Worm (Caenorhabditis elegans): ENCODE data around the gene F17A2.13.
A peak's percentile ranks its signal among the peaks of the same experiment; 100 is the strongest.

Gene F17A2.13

ce11 chrX:12323439-12323838 is 2.0 kb downstream of the F17A2.13 start, which contains the start of gene srd-40:
Gene srd-40, plus strand, starts transcription at chrX:12323739.
- TF ChIP-seq B0310.2 (tag; optimal IDR thresholded peaks at IDR 0.05): no peak
- no peak for TF ChIP-seq hnd-1 (tag; optimal IDR thresholded peaks at IDR 0.05)
- no peak for TF ChIP-seq ceh-13 (GFP tag; optimal IDR thresholded peaks at IDR 0.05)
- no peak for TF ChIP-seq sea-1 (GFP tag; conservative IDR thresholded peaks at IDR 0.05)
- no peak for TF ChIP-seq tbx-37 (GFP tag; conservative IDR thresholded peaks at IDR 0.05)
- no peak for TF ChIP-seq hmbx-1 (tag; optimal IDR thresholded peaks at IDR 0.05)

ce11 chrX:12326424-12326823 is 5.0 kb downstream of the F17A2.13 start, which contains the start of gene srd-41:
Gene srd-41, plus strand, starts transcription at chrX:12326724.
- TF ChIP-seq tbx-11 (GFP tag; IDR thresholded peaks at IDR 0.05): no peak
- no peak for TF ChIP-seq ceh-13 (GFP tag; optimal IDR thresholded peaks at IDR 0.05)
- no peak for TF ChIP-seq pes-1 (GFP tag; IDR thresholded peaks at IDR 0.05)
- no peak for TF ChIP-seq F13C5.2 (tag; optimal IDR thresholded peaks at IDR 0.05)
- no peak for TF ChIP-seq tra-4 (tag; optimal IDR thresholded peaks at IDR 0.05)
- no peak for TF ChIP-seq ama-1 (optimal IDR thresholded peaks at IDR 0.05)
- TF ChIP-seq flt-1 (GFP tag; IDR thresholded peaks at IDR 0.05): no peak

DNA sequence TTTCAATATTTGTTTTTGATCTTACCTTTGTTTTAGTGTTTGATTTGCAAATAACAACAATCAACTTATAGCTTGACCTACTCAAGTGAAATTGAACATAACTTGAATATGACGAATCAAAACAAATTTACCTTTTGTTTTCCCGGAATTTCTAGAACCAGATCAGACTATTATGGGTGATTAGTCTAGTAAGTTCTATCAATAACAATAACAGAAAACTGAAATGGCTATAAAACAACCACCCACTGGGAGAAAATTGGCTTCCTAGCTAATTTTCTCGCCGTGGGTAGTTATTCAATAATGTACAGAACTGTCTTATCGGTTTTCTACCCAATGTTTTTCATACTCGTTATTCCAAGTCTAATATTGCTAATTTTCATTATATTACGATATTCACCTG is 7.2 kb downstream of the F17A2.13 start, which contains the start of gene srd-45:
TSS of gene srd-45 (plus strand) at position 301 of the 400 bp plus-strand sequence.
- no peak for TF ChIP-seq ets-7 (tag; optimal IDR thresholded peaks at IDR 0.05)
- TF ChIP-seq tra-4 (tag; optimal IDR thresholded peaks at IDR 0.05): no peak
- TF ChIP-seq scrt-1 (GFP tag; IDR thresholded peaks at IDR 0.05): no peak
- no peak for TF ChIP-seq F13C5.2 (tag; optimal IDR thresholded peaks at IDR 0.05)
- no peak for TF ChIP-seq hmbx-1 (tag; optimal IDR thresholded peaks at IDR 0.05)
- TF ChIP-seq sea-1 (GFP tag; conservative IDR thresholded peaks at IDR 0.05): no peak
- no peak for TF ChIP-seq pes-1 (GFP tag; IDR thresholded peaks at IDR 0.05)
- TF ChIP-seq ceh-13 (GFP tag; optimal IDR thresholded peaks at IDR 0.05): no peak
- no peak for TF ChIP-seq B0310.2 (tag; optimal IDR thresholded peaks at IDR 0.05)
- TF ChIP-seq aly-1 (tag; optimal IDR thresholded peaks at IDR 0.05): no peak
- no peak for TF ChIP-seq hmg-4 (GFP tag; optimal IDR thresholded peaks at IDR 0.05)
- no peak for TF ChIP-seq hnd-1 (tag; optimal IDR thresholded peaks at IDR 0.05)
- TF ChIP-seq tbx-37 (GFP tag; conservative IDR thresholded peaks at IDR 0.05): no peak
- no peak for TF ChIP-seq flt-1 (GFP tag; IDR thresholded peaks at IDR 0.05)
- TF ChIP-seq ama-1 (optimal IDR thresholded peaks at IDR 0.05): no peak
- TF ChIP-seq tbx-11 (GFP tag; IDR thresholded peaks at IDR 0.05): no peak
- no peak for TF ChIP-seq ceh-36 (tag; optimal IDR thresholded peaks at IDR 0.05)

DNA sequence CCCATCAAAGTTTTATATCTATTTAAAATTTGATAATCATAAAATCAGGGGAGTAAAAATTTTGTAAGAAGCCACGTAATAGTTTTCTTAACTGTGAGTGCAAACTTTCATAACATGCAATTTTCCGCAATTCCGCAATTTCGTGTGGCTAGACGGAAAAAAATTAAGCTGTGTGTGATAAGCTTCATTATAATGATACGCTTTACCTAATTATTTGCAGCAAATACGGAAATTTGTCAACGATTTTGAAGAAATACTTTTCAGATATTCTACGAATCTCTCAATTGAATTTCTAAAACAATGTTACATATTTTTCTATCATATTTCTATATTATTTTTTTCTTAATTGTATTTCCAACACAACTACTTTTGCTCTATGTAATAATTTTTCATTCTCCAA is 10.3 kb downstream of the F17A2.13 start, which contains the start of gene srd-46:
TSS of gene srd-46 (plus strand) at position 301 of the 400 bp plus-strand sequence.
- TF ChIP-seq tra-4 (tag; optimal IDR thresholded peaks at IDR 0.05) (no peak), sea-1 (GFP tag; conservative IDR thresholded peaks at IDR 0.05) (no peak), ceh-36 (tag; optimal IDR thresholded peaks at IDR 0.05) (no peak), aly-1 (tag; optimal IDR thresholded peaks at IDR 0.05) (no peak), pes-1 (GFP tag; IDR thresholded peaks at IDR 0.05) (no peak), B0310.2 (tag; optimal IDR thresholded peaks at IDR 0.05) (no peak)

DNA sequence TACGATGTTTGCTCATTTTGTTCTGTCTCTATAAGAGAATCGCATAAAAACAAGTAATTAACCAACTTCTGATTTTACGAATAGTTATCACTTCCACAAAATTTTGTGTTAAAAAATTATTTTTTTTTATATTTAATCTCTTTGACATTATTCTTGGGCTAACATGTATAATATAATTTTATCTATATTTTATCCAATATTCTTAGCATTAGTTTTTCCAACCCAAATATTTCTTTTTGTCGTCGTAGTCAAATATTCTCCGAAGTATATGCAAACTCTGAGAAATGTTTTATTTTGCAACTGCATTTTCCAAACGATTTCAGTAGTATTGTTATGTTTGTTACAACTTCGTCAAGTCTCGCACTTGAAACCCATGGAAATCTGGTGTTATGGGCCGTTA is 12.0 kb downstream of the F17A2.13 start, which contains the start of gene srd-47:
TSS of gene srd-47 (plus strand) at position 164 of the 400 bp plus-strand sequence.
- TF ChIP-seq ets-7 (tag; optimal IDR thresholded peaks at IDR 0.05) (no peak), tbx-11 (GFP tag; IDR thresholded peaks at IDR 0.05) (no peak), flt-1 (GFP tag; IDR thresholded peaks at IDR 0.05) (no peak), ceh-13 (GFP tag; optimal IDR thresholded peaks at IDR 0.05) (no peak), ama-1 (optimal IDR thresholded peaks at IDR 0.05) (no peak), pes-1 (GFP tag; IDR thresholded peaks at IDR 0.05) (no peak), hmg-4 (GFP tag; optimal IDR thresholded peaks at IDR 0.05) (no peak), F13C5.2 (tag; optimal IDR thresholded peaks at IDR 0.05) (no peak), aly-1 (tag; optimal IDR thresholded peaks at IDR 0.05) (no peak), hmbx-1 (tag; optimal IDR thresholded peaks at IDR 0.05) (no peak), sea-1 (GFP tag; conservative IDR thresholded peaks at IDR 0.05) (no peak), tbx-37 (GFP tag; conservative IDR thresholded peaks at IDR 0.05) (no peak), tra-4 (tag; optimal IDR thresholded peaks at IDR 0.05) (no peak), hnd-1 (tag; optimal IDR thresholded peaks at IDR 0.05) (no peak), B0310.2 (tag; optimal IDR thresholded peaks at IDR 0.05) (no peak), scrt-1 (GFP tag; IDR thresholded peaks at IDR 0.05) (no peak), ceh-36 (tag; optimal IDR thresholded peaks at IDR 0.05) (no peak)

- TF ChIP-seq ama-1 (optimal IDR thresholded peaks at IDR 0.05) (no peak), tbx-11 (GFP tag; IDR thresholded peaks at IDR 0.05) (no peak), ceh-36 (tag; optimal IDR thresholded peaks at IDR 0.05) (no peak), tra-4 (tag; optimal IDR thresholded peaks at IDR 0.05) (no peak), hnd-1 (tag; optimal IDR thresholded peaks at IDR 0.05) (no peak), hmg-4 (GFP tag; optimal IDR thresholded peaks at IDR 0.05) (no peak), B0310.2 (tag; optimal IDR thresholded peaks at IDR 0.05) (no peak), hmbx-1 (tag; optimal IDR thresholded peaks at IDR 0.05) (no peak), aly-1 (tag; optimal IDR thresholded peaks at IDR 0.05) (no peak), scrt-1 (GFP tag; IDR thresholded peaks at IDR 0.05) (no peak), ets-7 (tag; optimal IDR thresholded peaks at IDR 0.05) (no peak), ceh-13 (GFP tag; optimal IDR thresholded peaks at IDR 0.05) (no peak)
These were observed 14.4 kb downstream of the F17A2.13 start, which contains the start of gene srd-48 for ce11 chrX:12335808-12336207. Gene srd-48, plus strand, starts transcription at chrX:12336108.

DNA sequence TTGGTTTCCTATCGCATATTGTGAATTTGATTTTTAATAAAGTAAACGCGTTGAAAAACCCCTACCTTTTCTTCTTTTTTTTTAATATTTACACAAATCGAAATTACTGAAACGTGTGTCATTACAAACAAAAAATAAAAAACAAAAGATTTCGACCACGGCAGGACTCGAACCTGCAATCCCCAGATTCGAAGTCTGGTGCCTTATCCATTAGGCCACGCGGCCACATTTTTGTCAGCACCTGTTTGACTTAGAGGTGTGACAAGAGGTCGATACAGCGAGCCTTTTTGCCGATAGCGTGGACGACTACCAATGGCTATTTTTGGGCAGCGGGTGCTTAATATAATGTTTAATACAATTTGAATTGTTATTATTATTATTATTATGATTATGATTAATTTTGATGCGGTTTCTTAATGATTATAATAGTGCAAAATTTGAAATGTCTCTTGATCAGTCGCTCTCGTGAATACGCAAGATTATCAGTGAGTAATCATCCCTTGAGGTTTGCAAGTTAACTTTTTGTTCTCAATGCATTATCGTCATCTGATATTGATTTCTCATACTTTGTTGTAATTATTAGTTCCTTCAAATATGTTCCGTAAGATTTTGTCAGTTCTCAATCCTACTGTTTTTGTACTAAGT is 16.5 kb downstream of the F17A2.13 start, which contains the start of gene srd-44:
TSS of gene srd-44 (plus strand) at position 595 of the 645 bp plus-strand sequence.
- TF ChIP-seq hmg-4 (GFP tag; optimal IDR thresholded peaks at IDR 0.05) (no peak), ceh-13 (GFP tag; optimal IDR thresholded peaks at IDR 0.05) (peak; percentile 57), tbx-11 (GFP tag; IDR thresholded peaks at IDR 0.05) (peak; percentile 61), scrt-1 (GFP tag; IDR thresholded peaks at IDR 0.05) (0 out of 2 replicates have a peak, but pooled peaks have one; percentile 70), ets-7 (tag; optimal IDR thresholded peaks at IDR 0.05) (no peak), ceh-36 (tag; optimal IDR thresholded peaks at IDR 0.05) (no peak), hmbx-1 (tag; optimal IDR thresholded peaks at IDR 0.05) (peak; percentile 38), F13C5.2 (tag; optimal IDR thresholded peaks at IDR 0.05) (peak; percentile 52), pes-1 (GFP tag; IDR thresholded peaks at IDR 0.05) (no peak; the same call in 1 of the 2 replicates), hnd-1 (tag; optimal IDR thresholded peaks at IDR 0.05) (peak; percentile 27), tra-4 (tag; optimal IDR thresholded peaks at IDR 0.05) (no peak), flt-1 (GFP tag; IDR thresholded peaks at IDR 0.05) (no peak; the same call in none of the 2 replicates), ama-1 (optimal IDR thresholded peaks at IDR 0.05) (no peak), sea-1 (GFP tag; conservative IDR thresholded peaks at IDR 0.05) (no peak), aly-1 (tag; optimal IDR thresholded peaks at IDR 0.05) (no peak), B0310.2 (tag; optimal IDR thresholded peaks at IDR 0.05) (peak; percentile 20), tbx-37 (GFP tag; conservative IDR thresholded peaks at IDR 0.05) (0 out of 2 replicates have a peak, but pooled peaks have one; percentile 47)
